Fruit fly (Drosophila melanogaster) whole organism, embryonic: ENCODE measurements around the gene BORCS6.

Experiments
- B-H2 ChIP-seq: fragments of 200-800 bp; sonication (Bioruptor generic); optimal IDR thresholded peaks from 2 replicates; lab custom pipeline; 2018; ENCODE audit warnings: missing biosample characterization, mild to moderate bottlenecking, missing genetic modification characterization
- BtbVII ChIP-seq: fragments of 200-800 bp; sonication (Bioruptor generic); optimal IDR thresholded peaks from 3 replicates; lab custom pipeline; 2017; ENCODE audit warnings: missing biosample characterization, mild to moderate bottlenecking, missing genetic modification characterization
- CG10366 ChIP-seq: fragments of 200-800 bp; sonication (Bioruptor generic); IDR thresholded peaks from 2 replicates; pipeline ENCODE4 v1.3.6; 2022; ENCODE audit warnings: missing biosample characterization, missing genetic modification characterization
- CG11085 ChIP-seq: fragments of 200-800 bp; sonication (Bioruptor generic); IDR thresholded peaks from 2 replicates; pipeline ENCODE4 v1.3.6; 2022; ENCODE audit warnings: missing biosample characterization, missing genetic modification characterization
- CG12071 ChIP-seq: fragments of 200-800 bp; sonication (Bioruptor generic); optimal IDR thresholded peaks from 3 replicates; lab custom pipeline; 2018; ENCODE audit warnings: missing biosample characterization, mild to moderate bottlenecking, missing genetic modification characterization
- CG12219 ChIP-seq: fragments of 200-800 bp; sonication (Bioruptor generic); optimal IDR thresholded peaks from 3 replicates; lab custom pipeline; 2018; ENCODE audit warnings: missing biosample characterization, mild to moderate bottlenecking, missing genetic modification characterization
- CG13123 ChIP-seq: fragments of 200-800 bp; sonication (Bioruptor generic); optimal IDR thresholded peaks from 2 replicates; lab custom pipeline; 2016; ENCODE audit warnings: missing biosample characterization, missing genetic modification characterization
- CG13424 ChIP-seq: fragments of 200-800 bp; sonication (Bioruptor generic); optimal IDR thresholded peaks from 2 replicates; lab custom pipeline; 2019; ENCODE audit warnings: missing biosample characterization, mild to moderate bottlenecking, missing genetic modification characterization, moderate library complexity
- CG14965 ChIP-seq: fragments of 200-800 bp; sonication (Bioruptor generic); optimal IDR thresholded peaks from 2 replicates; lab custom pipeline; 2016; ENCODE audit warnings: missing biosample characterization, missing genetic modification characterization, borderline replicate concordance
- CG15696 ChIP-seq: fragments of 200-800 bp; sonication (Bioruptor generic); optimal IDR thresholded peaks from 2 replicates; lab custom pipeline; 2019; ENCODE audit warnings: missing biosample characterization, mild to moderate bottlenecking, missing genetic modification characterization, moderate library complexity
- CG17186 ChIP-seq: fragments of 200-800 bp; sonication (Bioruptor generic); optimal IDR thresholded peaks from 3 replicates; lab custom pipeline; 2017; ENCODE audit warnings: missing biosample characterization, missing genetic modification reagents, missing genetic modification characterization
- CG1792 ChIP-seq: fragments of 200-800 bp; sonication (Bioruptor generic); optimal IDR thresholded peaks from 2 replicates; lab custom pipeline; 2016; ENCODE audit warnings: missing biosample characterization, missing genetic modification characterization
- CG2678 ChIP-seq: fragments of 200-800 bp; sonication (Bioruptor generic); optimal IDR thresholded peaks from 3 replicates; lab custom pipeline; 2019; ENCODE audit warnings: missing biosample characterization, mild to moderate bottlenecking, missing genetic modification characterization, moderate library complexity
- CG30020 ChIP-seq: fragments of 200-800 bp; optimal IDR thresholded peaks from 2 replicates; lab custom pipeline; 2019; ENCODE audit warnings: missing biosample characterization, mild to moderate bottlenecking, missing genetic modification characterization, moderate library complexity
- CG32532 ChIP-seq: fragments of 200-800 bp; sonication (Bioruptor generic); IDR thresholded peaks from 2 replicates; pipeline ENCODE4 v1.3.6; 2022; ENCODE audit warnings: missing biosample characterization, missing genetic modification characterization
- CG34422 ChIP-seq: fragments of 200-800 bp; sonication (Bioruptor generic); IDR thresholded peaks from 3 replicates; pipeline ENCODE4 v1.3.6; 2022; ENCODE audit warnings: missing biosample characterization, missing genetic modification characterization
- CG4404 ChIP-seq: fragments of 200-800 bp; sonication (Bioruptor generic); IDR thresholded peaks from 2 replicates; pipeline ENCODE4 v1.3.6; 2022; ENCODE audit warnings: missing biosample characterization, missing genetic modification characterization
- CG4424 ChIP-seq: fragments of 200-800 bp; sonication (Bioruptor generic); optimal IDR thresholded peaks from 3 replicates; lab custom pipeline; 2016; ENCODE audit warnings: missing biosample characterization, missing genetic modification characterization
- CG6175 ChIP-seq: fragments of 200-800 bp; sonication (Bioruptor generic); IDR thresholded peaks from 3 replicates; pipeline ENCODE4 v1.3.6; 2022; ENCODE audit warnings: missing biosample characterization, missing genetic modification characterization
- CG6813 ChIP-seq: fragments of 200-800 bp; sonication (Bioruptor generic); optimal IDR thresholded peaks from 2 replicates; lab custom pipeline; 2017; ENCODE audit warnings: missing biosample characterization, missing genetic modification characterization, mild to moderate bottlenecking, moderate library complexity, missing genetic modification reagents
- CG7357 ChIP-seq: fragments of 200-800 bp; sonication (Bioruptor generic); IDR thresholded peaks from 3 replicates; pipeline ENCODE4 v1.3.6; 2022; ENCODE audit warnings: missing biosample characterization, missing genetic modification characterization
- CG7963 ChIP-seq: fragments of 200-800 bp; sonication (Bioruptor generic); IDR thresholded peaks from 3 replicates; pipeline ENCODE4 v1.3.6; 2022; ENCODE audit warnings: missing biosample characterization, missing genetic modification characterization; ENCODE audit not compliant: partially characterized antibody
- HLH3B ChIP-seq: fragments of 200-800 bp; sonication (Bioruptor generic); IDR thresholded peaks from 2 replicates; pipeline ENCODE4 v1.3.6; 2022; ENCODE audit warnings: missing biosample characterization, missing genetic modification characterization
- Hmx ChIP-seq: fragments of 200-800 bp; sonication (Bioruptor generic); optimal IDR thresholded peaks from 2 replicates; lab custom pipeline; 2016; ENCODE audit warnings: missing biosample characterization, missing genetic modification characterization
- Lim3 ChIP-seq: fragments of 200-800 bp; sonication (Bioruptor generic); IDR thresholded peaks from 2 replicates; pipeline ENCODE4 v1.3.6; 2022; ENCODE audit warnings: missing biosample characterization, missing genetic modification characterization
- MBD-R2 ChIP-seq: fragments of 200-800 bp; sonication (Bioruptor generic); IDR thresholded peaks from 2 replicates; pipeline ENCODE4 v1.3.6; 2022; ENCODE audit warnings: missing biosample characterization, missing genetic modification characterization
- Nf-YB ChIP-seq: fragments of 200-800 bp; sonication (Bioruptor generic); optimal IDR thresholded peaks from 3 replicates; lab custom pipeline; 2019; ENCODE audit warnings: missing biosample characterization, mild to moderate bottlenecking, missing genetic modification characterization, moderate library complexity
- Nf-YC ChIP-seq: fragments of 200-800 bp; optimal IDR thresholded peaks from 3 replicates; lab custom pipeline; 2019; ENCODE audit warnings: missing biosample characterization, mild to moderate bottlenecking, missing genetic modification characterization, moderate library complexity
- Pdp1 ChIP-seq, 2 experiments: fragments of 200-800 bp; sonication (Bioruptor generic); optimal IDR thresholded peaks; 3 replicates each; lab custom pipeline; 2016; ENCODE audit warnings: missing biosample characterization in 2 of 2, missing genetic modification characterization in 2 of 2, mild to moderate bottlenecking in 1 of 2, moderate library complexity in 1 of 2
- Xbp1 ChIP-seq: fragments of 200-800 bp; sonication (Bioruptor generic); optimal IDR thresholded peaks from 3 replicates; lab custom pipeline; 2016; ENCODE audit warnings: missing biosample characterization, mild to moderate bottlenecking, missing genetic modification characterization
- Xrp1 ChIP-seq: fragments of 200-800 bp; sonication (Bioruptor generic); IDR thresholded peaks from 2 replicates; pipeline ENCODE4 v1.3.6; 2022; ENCODE audit warnings: missing biosample characterization, missing genetic modification characterization
- al ChIP-seq: fragments of 200-800 bp; sonication (Bioruptor generic); IDR thresholded peaks from 2 replicates; pipeline ENCODE4 v1.3.6; 2022; ENCODE audit warnings: missing biosample characterization, missing genetic modification characterization
- cg ChIP-seq: fragments of 200-800 bp; sonication (Bioruptor generic); optimal IDR thresholded peaks from 3 replicates; lab custom pipeline; 2019; ENCODE audit warnings: missing biosample characterization, mild to moderate bottlenecking, missing genetic modification characterization, moderate library complexity
- chn ChIP-seq: fragments of 200-800 bp; sonication (Bioruptor generic); optimal IDR thresholded peaks from 2 replicates; lab custom pipeline; 2016; ENCODE audit warnings: missing biosample characterization, missing genetic modification characterization
- dimm ChIP-seq: fragments of 200-800 bp; sonication (Bioruptor generic); IDR thresholded peaks from 2 replicates; pipeline ENCODE4 v1.3.6; 2022; ENCODE audit warnings: missing biosample characterization, missing genetic modification characterization
- dm ChIP-seq: fragments of 200-800 bp; sonication (Bioruptor generic); optimal IDR thresholded peaks from 3 replicates; lab custom pipeline; 2016; ENCODE audit warnings: missing biosample characterization, missing genetic modification characterization
- gem ChIP-seq: fragments of 200-800 bp; sonication (Bioruptor generic); optimal IDR thresholded peaks from 2 replicates; lab custom pipeline; 2019; ENCODE audit warnings: missing biosample characterization, mild to moderate bottlenecking, missing genetic modification characterization, moderate library complexity
- grau ChIP-seq: fragments of 200-800 bp; optimal IDR thresholded peaks from 3 replicates; lab custom pipeline; 2019; ENCODE audit warnings: missing biosample characterization, mild to moderate bottlenecking, missing genetic modification characterization, moderate library complexity
- gsb-n ChIP-seq: fragments of 200-800 bp; sonication (Bioruptor generic); optimal IDR thresholded peaks from 3 replicates; lab custom pipeline; 2018; ENCODE audit warnings: missing biosample characterization, mild to moderate bottlenecking, missing genetic modification characterization
- hkb ChIP-seq, 2 experiments: fragments of 200-800 bp in 1 of 2; fragments of >200 bp in 1 of 2; sonication (Bioruptor generic) in 1 of 2; IDR thresholded peaks in 1 of 2; optimal IDR thresholded peaks in 1 of 2; 2 replicates each; pipeline versions ENCODE4 v1.3.6 to Lab custom; 2017 to 2022; ENCODE audit warnings: missing biosample characterization in 1 of 2, missing genetic modification characterization in 1 of 2
- lmd ChIP-seq: fragments of 200-800 bp; sonication (Bioruptor generic); IDR thresholded peaks from 2 replicates; pipeline ENCODE4 v1.3.6; 2022; ENCODE audit warnings: missing biosample characterization, missing genetic modification characterization
- maf-S ChIP-seq: fragments of 200-800 bp; sonication (Bioruptor generic); optimal IDR thresholded peaks from 2 replicates; lab custom pipeline; 2016; ENCODE audit warnings: missing biosample characterization, missing genetic modification characterization
- mam ChIP-seq: fragments of 200-800 bp; sonication (Bioruptor generic); optimal IDR thresholded peaks from 3 replicates; lab custom pipeline; 2016; ENCODE audit warnings: missing biosample characterization, missing genetic modification characterization
- prd ChIP-seq, 3 experiments: fragments of >200 bp in 2 of 3; fragments of 200-800 bp in 1 of 3; sonication (Bioruptor generic) in 1 of 3; optimal IDR thresholded peaks in 2 of 3; IDR thresholded peaks in 1 of 3; 2 replicates in 2 of 3; 3 replicates in 1 of 3; pipeline versions ENCODE4 v1.3.6 to Lab custom; 2017 to 2022; ENCODE audit warnings: missing biosample characterization in 1 of 3, missing genetic modification characterization in 1 of 3
- scrt ChIP-seq: fragments of 200-800 bp; sonication (Bioruptor generic); optimal IDR thresholded peaks from 2 replicates; lab custom pipeline; 2018; ENCODE audit warnings: missing biosample characterization, mild to moderate bottlenecking, missing genetic modification characterization, moderate library complexity
- sens ChIP-seq: fragments of 200-800 bp; sonication (Bioruptor generic); peaks from one replicate; lab custom pipeline; 2016; ENCODE audit warnings: missing biosample characterization, missing genetic modification characterization
- ttk ChIP-seq: fragments of 200-800 bp; sonication (Bioruptor generic); IDR thresholded peaks from 2 replicates; pipeline ENCODE4 v2.1.2; 2022; ENCODE audit warnings: missing biosample characterization, missing genetic modification characterization
- tx ChIP-seq: fragments of 200-800 bp; sonication (Bioruptor generic); optimal IDR thresholded peaks from 2 replicates; lab custom pipeline; 2016; ENCODE audit warnings: missing biosample characterization, missing genetic modification characterization
- vfl ChIP-seq: fragments of 200-800 bp; sonication (Bioruptor generic); optimal IDR thresholded peaks from 2 replicates; lab custom pipeline; 2016; ENCODE audit warnings: missing biosample characterization, missing genetic modification characterization

The BORCS6 gene

DNA sequence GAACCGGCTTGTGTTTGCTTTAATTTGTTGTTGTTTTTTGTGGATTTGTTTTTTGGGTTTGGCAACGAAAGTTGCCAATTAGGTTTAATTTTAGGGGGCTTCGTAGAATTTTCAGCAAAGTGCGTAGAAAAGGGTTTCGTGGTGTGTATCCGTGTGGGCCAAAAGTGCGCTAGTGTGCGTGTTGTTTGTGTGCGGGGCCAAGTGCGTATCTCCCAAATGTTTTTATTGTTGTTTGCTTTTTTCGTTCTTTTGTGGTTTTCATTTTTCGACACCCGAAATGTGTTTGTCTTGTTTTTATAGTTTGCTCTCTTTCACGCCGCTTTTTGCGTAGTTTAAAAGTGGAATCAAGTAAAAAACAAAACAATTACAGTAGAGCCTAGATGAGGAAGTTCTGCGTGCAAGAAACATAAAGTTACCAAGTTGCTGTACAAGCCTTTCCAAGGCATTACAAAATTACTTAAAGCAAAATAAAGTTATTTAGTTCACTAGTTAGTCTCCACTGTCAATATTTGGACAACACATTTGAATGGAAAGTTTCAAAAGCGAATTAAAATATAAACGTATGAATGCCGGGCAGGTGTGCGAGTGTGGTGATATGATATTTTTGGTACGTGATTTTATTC lies 6.3 kb downstream of the BORCS6 start (continued):
- TF ChIP-seq ttk (peak; percentile 60), hkb (optimal IDR thresholded peaks at IDR 0.05; lab: Kevin White, UChicago) (no peak), hkb (GFP tag; IDR thresholded peaks at IDR 0.05; lab: Robert Waterston, UW) (peak; percentile 61), CG11085 (peak; percentile 90), CG13123 (peak; percentile 28), dimm (GFP tag; lab: Robert Waterston, UW) (no peak), CG7963 (GFP tag; lab: Robert Waterston, UW) (no peak), CG13424 (tag; lab: Kevin White, UChicago) (peak; percentile 34), Xbp1 (peak; percentile 70), gem (tag; lab: Kevin White, UChicago) (peak; percentile 80), MBD-R2 (peak; percentile 84), CG2678 (tag; lab: Kevin White, UChicago) (peak; percentile 86), B-H2 (GFP tag; lab: Kevin White, UChicago) (peak; percentile 92), CG10366 (GFP tag; lab: Robert Waterston, UW) (peak; percentile 79), sens (peak; percentile 87), scrt (GFP tag; lab: Kevin White, UChicago) (peak; percentile 78), CG14965 (GFP tag; lab: Kevin White, UChicago) (no peak), CG32532 (GFP tag; lab: Robert Waterston, UW) (peak; percentile 97), Pdp1 (GFP tag; optimal IDR thresholded peaks at IDR 0.05; lab: Kevin White, UChicago) (peak; percentile 77 to 80), CG4404 (GFP tag; lab: Robert Waterston, UW) (peak; percentile 64), CG17186 (GFP tag; lab: Kevin White, UChicago) (no peak), Nf-YB (GFP tag; lab: Kevin White, UChicago) (peak; percentile 13), lmd (peak; percentile 90), tx (GFP tag; lab: Kevin White, UChicago) (peak; percentile 77), Hmx (GFP tag; lab: Kevin White, UChicago) (peak; percentile 63), al (GFP tag; lab: Robert Waterston, UW) (peak; percentile 93), CG12219 (GFP tag; lab: Kevin White, UChicago) (peak; percentile 46), CG12071 (GFP tag; lab: Kevin White, UChicago) (peak; percentile 77), BtbVII (GFP tag; lab: Kevin White, UChicago) (peak; percentile 87), CG4424 (GFP tag; lab: Kevin White, UChicago) (peak; percentile 34), cg (GFP tag; lab: Kevin White, UChicago) (peak; percentile 60), Lim3 (no peak), grau (peak; percentile 98), Nf-YC (peak; percentile 15), CG34422 (peak; percentile 86), prd (optimal IDR thresholded peaks at IDR 0.05; lab: Kevin White, UChicago) (no peak), prd (GFP tag; IDR thresholded peaks at IDR 0.05; lab: Robert Waterston, UW) (peak; percentile 88), vfl (GFP tag; lab: Kevin White, UChicago) (peak; percentile 94), CG6175 (GFP tag; lab: Robert Waterston, UW) (peak; percentile 87; the same call in 2 of the 3 replicates), maf-S (GFP tag; lab: Kevin White, UChicago) (peak; percentile 80), CG7357 (peak; percentile 62), gsb-n (tag; lab: Kevin White, UChicago) (no peak), dm (peak; percentile 20), mam (GFP tag; lab: Kevin White, UChicago) (peak; percentile 95), CG30020 (tag; lab: Kevin White, UChicago) (no peak), chn (GFP tag; lab: Kevin White, UChicago) (peak; percentile 63), Xrp1 (GFP tag; lab: Robert Waterston, UW) (peak; percentile 56; the same call in 1 of the 2 replicates), HLH3B (GFP tag; lab: Robert Waterston, UW) (peak; percentile 46; the same call in 1 of the 2 replicates), CG6813 (GFP tag; lab: Kevin White, UChicago) (peak; percentile 83), CG1792 (GFP tag; lab: Kevin White, UChicago) (peak; percentile 67), CG15696 (tag; lab: Kevin White, UChicago) (peak; percentile 29)
